Worm (Caenorhabditis elegans): ENCODE results near the gene C17H12.2.

DNA sequence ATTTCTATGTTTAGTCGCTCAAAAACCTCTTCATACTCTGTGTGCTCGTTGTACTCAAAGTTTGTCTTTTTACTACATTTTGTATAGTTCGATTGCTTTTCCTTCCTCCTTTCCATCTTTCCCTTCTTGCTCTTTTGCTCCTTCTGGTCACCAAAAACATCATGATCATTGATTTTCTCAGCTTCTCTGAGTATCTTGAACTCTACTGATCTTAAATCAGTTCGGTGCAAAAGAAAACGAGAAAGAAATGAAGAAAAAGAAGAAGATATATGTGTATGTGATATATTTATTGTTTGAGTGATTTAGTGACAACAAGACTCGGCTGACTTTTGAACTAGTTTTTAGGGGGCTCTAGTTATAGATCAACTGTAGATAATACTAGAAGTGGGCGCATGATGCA, 40.2 kb downstream of the C17H12.2 start:
- no peak for TF ChIP-seq ceh-22 (tag; optimal IDR thresholded peaks at IDR 0.05)
- TF ChIP-seq ceh-19 (GFP tag; optimal IDR thresholded peaks at IDR 0.05): no peak
- TF ChIP-seq Y22D7AL.16 (tag; optimal IDR thresholded peaks at IDR 0.05): no peak
